Fruit fly (Drosophila melanogaster): ENCODE data around the gene Hakai.

Gene Hakai

dm6 chr2L:19583926-19584392, 1.7 kb upstream of the Hakai start, which contains the start of the genes PCNA2 and CG10366 (continued):
- no peak for TF ChIP-seq crol (GFP tag; IDR thresholded peaks at IDR 0.05)
- peak; percentile 43; the same call in 1 of the 2 replicates for TF ChIP-seq al (GFP tag; IDR thresholded peaks at IDR 0.05)
- TF ChIP-seq Dfd (GFP tag; optimal IDR thresholded peaks at IDR 0.05), result no peak
- peak; percentile 44 for TF ChIP-seq Six4 (GFP tag; optimal IDR thresholded peaks at IDR 0.05)
- TF ChIP-seq CG1832 (GFP tag; optimal IDR thresholded peaks at IDR 0.05), result no peak
- peak; percentile 26 for TF ChIP-seq CG8388 (GFP tag; optimal IDR thresholded peaks at IDR 0.05)
- TF ChIP-seq CG1792 (GFP tag; optimal IDR thresholded peaks at IDR 0.05), result peak; percentile 54
- peak; percentile 67 for TF ChIP-seq CG15269 (tag; optimal IDR thresholded peaks at IDR 0.05)
- TF ChIP-seq CG6689 (GFP tag; IDR thresholded peaks at IDR 0.05), result peak; percentile 57
- no peak for TF ChIP-seq abd-A (tag; optimal IDR thresholded peaks at IDR 0.05)
- TF ChIP-seq CG12942 (GFP tag; optimal IDR thresholded peaks at IDR 0.05), result peak; percentile 66
- TF ChIP-seq inv (GFP tag; IDR thresholded peaks at IDR 0.05; ENCODE audit: partially characterized antibody), result peak; percentile 67; the same call in 1 of the 2 replicates
- no peak for TF ChIP-seq CG8478 (optimal IDR thresholded peaks at IDR 0.05)
- TF ChIP-seq Lhr (GFP tag; optimal IDR thresholded peaks at IDR 0.05), result peak; percentile 96
- TF ChIP-seq Dek (tag; optimal IDR thresholded peaks at IDR 0.05), result peak; percentile 22
- no peak for TF ChIP-seq Doc2 (GFP tag; IDR thresholded peaks at IDR 0.05)
- TF ChIP-seq slou (GFP tag; optimal IDR thresholded peaks at IDR 0.05), result peak; percentile 33
- no peak for TF ChIP-seq org-1 (GFP tag; optimal IDR thresholded peaks at IDR 0.05)
- peak; percentile 6 for TF ChIP-seq btn (GFP tag; optimal IDR thresholded peaks at IDR 0.05)
- no peak for TF ChIP-seq CG6813 (GFP tag; optimal IDR thresholded peaks at IDR 0.05)
- TF ChIP-seq seq (GFP tag; IDR thresholded peaks at IDR 0.05), result peak; percentile 54; the same call in 1 of the 2 replicates
- peak; percentile 39 for TF ChIP-seq YL-1 (GFP tag; optimal IDR thresholded peaks at IDR 0.05)
- TF ChIP-seq CG11093 (GFP tag; IDR thresholded peaks at IDR 0.05), result no peak
- TF ChIP-seq CG9817 (tag; optimal IDR thresholded peaks at IDR 0.05), result peak; percentile 77
- TF ChIP-seq CG30403 (GFP tag; optimal IDR thresholded peaks at IDR 0.05), result peak; percentile 81
- TF ChIP-seq Fer2 (tag; optimal IDR thresholded peaks at IDR 0.05), result peak; percentile 54
- TF ChIP-seq onecut (GFP tag; IDR thresholded peaks at IDR 0.05), result no peak
- peak; percentile 79 for TF ChIP-seq Rfx (GFP tag; IDR thresholded peaks at IDR 0.05)
- TF ChIP-seq bbx (GFP tag; IDR thresholded peaks at IDR 0.05; ENCODE audit: partially characterized antibody), result no peak
- TF ChIP-seq CG11504 (tag; optimal IDR thresholded peaks at IDR 0.05), result peak; percentile 68
- TF ChIP-seq CG3163 (GFP tag; optimal IDR thresholded peaks at IDR 0.05), result peak; percentile 49
- peak; percentile 67 for TF ChIP-seq CG10267 (tag; optimal IDR thresholded peaks at IDR 0.05)
- TF ChIP-seq bowl (GFP tag; IDR thresholded peaks at IDR 0.05), result no peak
- TF ChIP-seq Dp (GFP tag; optimal IDR thresholded peaks at IDR 0.05), result peak; percentile 61
- peak; percentile 71 for TF ChIP-seq CG17186 (GFP tag; optimal IDR thresholded peaks at IDR 0.05)
- peak; percentile 70 for TF ChIP-seq vfl (GFP tag; optimal IDR thresholded peaks at IDR 0.05)
- TF ChIP-seq CG3065 (GFP tag; optimal IDR thresholded peaks at IDR 0.05), result peak; percentile 52
- no peak for TF ChIP-seq CG10321 (GFP tag; IDR thresholded peaks at IDR 0.05)
- TF ChIP-seq D (optimal IDR thresholded peaks at IDR 0.05), result no peak
- TF ChIP-seq D (GFP tag; optimal IDR thresholded peaks at IDR 0.05), result peak; percentile 29
- TF ChIP-seq Nf-YB (GFP tag; optimal IDR thresholded peaks at IDR 0.05), result peak; percentile 55
- TF ChIP-seq D19A (tag; optimal IDR thresholded peaks at IDR 0.05), result peak; percentile 6
- TF ChIP-seq pan (optimal IDR thresholded peaks at IDR 0.05), result no peak
- peak in 1 of 2 experiments; percentile 48 for TF ChIP-seq pan (GFP tag; optimal IDR thresholded peaks at IDR 0.05 in 1 of 2, IDR thresholded peaks at IDR 0.05 in 1 of 2)
- TF ChIP-seq CG7987 (GFP tag; optimal IDR thresholded peaks at IDR 0.05), result peak; percentile 33
- peak; percentile 32 for TF ChIP-seq CG2202 (tag; optimal IDR thresholded peaks at IDR 0.05)
- peak; percentile 52 for TF ChIP-seq CG10543 (GFP tag; optimal IDR thresholded peaks at IDR 0.05)
- peak; percentile 26 for TF ChIP-seq CG11398 (GFP tag; optimal IDR thresholded peaks at IDR 0.05)
- TF ChIP-seq NC2α (GFP tag; optimal IDR thresholded peaks at IDR 0.05), result peak; percentile 21
- TF ChIP-seq p53 (GFP tag; optimal IDR thresholded peaks at IDR 0.05), result peak; percentile 38
- no peak for TF ChIP-seq ro (GFP tag; IDR thresholded peaks at IDR 0.05)
- no peak; the same call in 2 of the 3 replicates for TF ChIP-seq CG11695 (GFP tag; IDR thresholded peaks at IDR 0.05)

All from whole organism, embryonic.